Worm (Caenorhabditis elegans) whole organism, L4/young adult: ENCODE data around the gene Y57A10C.11.

Experiments used
- W03F9.2 ChIP-seq: fragments of 150-350 bp; optimal IDR thresholded peaks from 2 replicates; lab custom pipeline; 2014; ENCODE audit warnings: missing biosample characterization, missing genetic modification characterization
- dao-5 ChIP-seq: sonication (generic microtip); optimal IDR thresholded peaks from 2 replicates; lab custom pipeline; 2016; ENCODE audit warnings: missing genotype, missing genetic modification characterization, moderate library complexity, missing compliant biosample characterization

DNA sequence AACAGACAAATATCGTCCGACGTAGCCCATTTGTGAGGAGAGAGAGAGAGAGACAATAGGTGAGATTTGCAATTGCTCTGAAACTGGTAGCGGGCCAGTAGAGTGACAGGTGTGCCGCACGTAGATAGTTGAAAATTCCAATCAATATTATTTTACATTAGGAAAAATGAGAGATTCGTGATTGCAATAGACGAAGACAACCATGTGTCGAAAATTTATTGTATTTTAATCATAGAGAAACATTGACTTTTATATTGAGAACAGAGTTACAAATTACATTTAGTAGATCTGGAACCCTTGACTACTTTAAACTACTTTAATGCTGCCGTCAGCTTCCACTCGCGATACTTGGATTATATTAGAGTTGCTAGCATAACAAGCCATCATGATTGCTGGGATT lies 2.3 kb downstream of the Y57A10C.11 start, which contains the start of gene Y57A10C.1:
- TF ChIP-seq W03F9.2 (tag; lab: Kevin White, UChicago) (no peak), dao-5 (tag; lab: Kevin White, UChicago) (no peak)
